Worm (Caenorhabditis elegans): ENCODE measurements around the gene Y54E2A.8.

Y54E2A.8 gene

ce11 chrII:14753246-14753645, 24.9 kb upstream of the Y54E2A.8 start:
- no peak for TF ChIP-seq nhr-12 (tag; optimal IDR thresholded peaks at IDR 0.05)
- TF ChIP-seq zip-8 (tag; optimal IDR thresholded peaks at IDR 0.05) = no peak
- TF ChIP-seq mab-5 (tag; optimal IDR thresholded peaks at IDR 0.05) = no peak
- no peak for TF ChIP-seq sptf-1 (tag; optimal IDR thresholded peaks at IDR 0.05)
- TF ChIP-seq flh-1 (GFP tag; optimal IDR thresholded peaks at IDR 0.05) = no peak
- no peak for TF ChIP-seq nhr-237 (tag; optimal IDR thresholded peaks at IDR 0.05)
- TF ChIP-seq cnd-1 (tag; optimal IDR thresholded peaks at IDR 0.05) = no peak
- TF ChIP-seq bed-3 (GFP tag; optimal IDR thresholded peaks at IDR 0.05) = no peak
- TF ChIP-seq unc-39 (tag; optimal IDR thresholded peaks at IDR 0.05) = no peak
- no peak for TF ChIP-seq unc-62 (GFP tag; optimal IDR thresholded peaks at IDR 0.05)
- TF ChIP-seq nhr-28 (tag; optimal IDR thresholded peaks at IDR 0.05) = no peak
- no peak for TF ChIP-seq unc-120 (tag; optimal IDR thresholded peaks at IDR 0.05; ENCODE audit: poor library complexity, severe bottlenecking)
- no peak for TF ChIP-seq ztf-11 (tag; optimal IDR thresholded peaks at IDR 0.05)
- TF ChIP-seq ceh-39 (tag; optimal IDR thresholded peaks at IDR 0.05) = no peak
- no peak for TF ChIP-seq ces-1 (GFP tag; optimal IDR thresholded peaks at IDR 0.05)
- TF ChIP-seq pha-4 (tag; optimal IDR thresholded peaks at IDR 0.05) = no peak
- no peak for TF ChIP-seq ceh-83 (GFP tag; optimal IDR thresholded peaks at IDR 0.05)
- TF ChIP-seq drap-1 (GFP tag; optimal IDR thresholded peaks at IDR 0.05) = no peak
- no peak for TF ChIP-seq snpc-4 (tag; optimal IDR thresholded peaks at IDR 0.05)
- TF ChIP-seq tbx-8 (GFP tag; optimal IDR thresholded peaks at IDR 0.05) = no peak

- TF ChIP-seq ces-1 (GFP tag; optimal IDR thresholded peaks at IDR 0.05) (no peak), nhr-28 (tag; optimal IDR thresholded peaks at IDR 0.05) (no peak), sem-2 (GFP tag; optimal IDR thresholded peaks at IDR 0.05) (no peak), M03D4.4 (tag; optimal IDR thresholded peaks at IDR 0.05) (no peak), unc-62 (GFP tag; optimal IDR thresholded peaks at IDR 0.05) (no peak), ceh-83 (GFP tag; optimal IDR thresholded peaks at IDR 0.05) (no peak), flh-1 (GFP tag; optimal IDR thresholded peaks at IDR 0.05) (no peak), hlh-1 (tag; optimal IDR thresholded peaks at IDR 0.05) (no peak), unc-120 (tag; optimal IDR thresholded peaks at IDR 0.05; ENCODE audit: poor library complexity, severe bottlenecking) (no peak), ceh-43 (GFP tag; optimal IDR thresholded peaks at IDR 0.05) (no peak), zip-8 (tag; optimal IDR thresholded peaks at IDR 0.05) (no peak), blmp-1 (tag; optimal IDR thresholded peaks at IDR 0.05) (no peak)
Observed at ce11 chrII:14753858-14754750, 24.0 kb upstream of the Y54E2A.8 start, which contains the start of the genes tac-1 and Y54E2A.4. Gene tac-1 (minus strand): TSS chrII:14753877. Gene Y54E2A.4 (plus strand): TSS chrII:14754622.

- no peak for TF ChIP-seq unc-39 (tag; optimal IDR thresholded peaks at IDR 0.05)
- TF ChIP-seq ztf-11 (tag; optimal IDR thresholded peaks at IDR 0.05) = no peak
- TF ChIP-seq pha-4 (tag; optimal IDR thresholded peaks at IDR 0.05) = no peak
- TF ChIP-seq unc-62 (GFP tag; optimal IDR thresholded peaks at IDR 0.05) = no peak
Observed at ce11 chrII:14757711-14758110, 20.4 kb upstream of the Y54E2A.8 start, which contains the start of gene Y54E2A.5. Gene Y54E2A.5 (minus strand): TSS chrII:14757811.

ce11 chrII:14768804-14769203, 9.3 kb upstream of the Y54E2A.8 start:
- TF ChIP-seq lin-32 (GFP tag; optimal IDR thresholded peaks at IDR 0.05) = no peak
- no peak for TF ChIP-seq mls-2 (tag; optimal IDR thresholded peaks at IDR 0.05)
- no peak for TF ChIP-seq flh-1 (GFP tag; optimal IDR thresholded peaks at IDR 0.05)
- TF ChIP-seq ceh-83 (GFP tag; optimal IDR thresholded peaks at IDR 0.05) = no peak
- TF ChIP-seq sptf-1 (tag; optimal IDR thresholded peaks at IDR 0.05) = no peak
- no peak for TF ChIP-seq mep-1 (tag; optimal IDR thresholded peaks at IDR 0.05)
- no peak for TF ChIP-seq unc-39 (tag; optimal IDR thresholded peaks at IDR 0.05)
- no peak for TF ChIP-seq snpc-4 (tag; optimal IDR thresholded peaks at IDR 0.05)
- TF ChIP-seq elt-1 (tag; optimal IDR thresholded peaks at IDR 0.05; ENCODE audit: borderline replicate concordance, insufficient read depth) = no peak
- TF ChIP-seq nhr-28 (tag; optimal IDR thresholded peaks at IDR 0.05) = no peak
- no peak for TF ChIP-seq cnd-1 (tag; optimal IDR thresholded peaks at IDR 0.05)
- TF ChIP-seq mab-5 (tag; optimal IDR thresholded peaks at IDR 0.05) = no peak
- no peak for TF ChIP-seq lin-13 (tag; optimal IDR thresholded peaks at IDR 0.05)
- no peak for TF ChIP-seq hlh-1 (tag; optimal IDR thresholded peaks at IDR 0.05)
- no peak for TF ChIP-seq nhr-2 (tag; optimal IDR thresholded peaks at IDR 0.05)
- no peak for TF ChIP-seq pha-4 (tag; optimal IDR thresholded peaks at IDR 0.05)
- no peak for TF ChIP-seq bed-3 (GFP tag; optimal IDR thresholded peaks at IDR 0.05)
- TF ChIP-seq zip-8 (tag; optimal IDR thresholded peaks at IDR 0.05) = no peak
- TF ChIP-seq ztf-11 (tag; optimal IDR thresholded peaks at IDR 0.05) = no peak
